Fruit fly (Drosophila melanogaster): ENCODE measurements around the gene CG12065.

CG12065 gene

dm6 chrX:8573744-8574484, at the start of gene CG12065 (continued):
- TF ChIP-seq CG7987 (GFP tag; optimal IDR thresholded peaks at IDR 0.05) (peak; percentile 52), CG17361 (GFP tag; IDR thresholded peaks at IDR 0.05) (peak; percentile 37; the same call in 1 of the 3 replicates), exex (tag; optimal IDR thresholded peaks at IDR 0.05) (peak; percentile 65), Sox102F (GFP tag; optimal IDR thresholded peaks at IDR 0.05) (peak; percentile 76), CG9437 (GFP tag; optimal IDR thresholded peaks at IDR 0.05) (no peak), CG16863 (GFP tag; optimal IDR thresholded peaks at IDR 0.05) (no peak), hkb (optimal IDR thresholded peaks at IDR 0.05) (no peak), hkb (GFP tag; IDR thresholded peaks at IDR 0.05) (peak; percentile 36; the same call in 1 of the 2 replicates), nmo (GFP tag; optimal IDR thresholded peaks at IDR 0.05) (peak; percentile 26), CG1792 (GFP tag; optimal IDR thresholded peaks at IDR 0.05) (no peak), CTCF (GFP tag; optimal IDR thresholded peaks at IDR 0.05) (peak; percentile 86), HmgD (GFP tag; optimal IDR thresholded peaks at IDR 0.05) (no peak), inv (GFP tag; IDR thresholded peaks at IDR 0.05; ENCODE audit: partially characterized antibody) (peak; percentile 10; the same call in 1 of the 2 replicates), CG4730 (GFP tag; IDR thresholded peaks at IDR 0.05) (no peak), CG6683 (GFP tag; optimal IDR thresholded peaks at IDR 0.05) (peak; percentile 37), chn (GFP tag; optimal IDR thresholded peaks at IDR 0.05) (no peak), kah (GFP tag; optimal IDR thresholded peaks at IDR 0.05) (no peak), CG6813 (GFP tag; optimal IDR thresholded peaks at IDR 0.05) (peak; percentile 69), sim (GFP tag; IDR thresholded peaks at IDR 0.05) (no peak), dan (GFP tag; IDR thresholded peaks at IDR 0.05) (no peak), Opbp (GFP tag; IDR thresholded peaks at IDR 0.05; ENCODE audit: partially characterized antibody) (peak; percentile 67; the same call in 1 of the 3 replicates), CG13775 (GFP tag; optimal IDR thresholded peaks at IDR 0.05) (no peak), twi (tag; optimal IDR thresholded peaks at IDR 0.05) (peak; percentile 41), CG8388 (GFP tag; optimal IDR thresholded peaks at IDR 0.05) (peak; percentile 54), CG15479 (GFP tag; optimal IDR thresholded peaks at IDR 0.05) (no peak), CG12391 (tag; optimal IDR thresholded peaks at IDR 0.05) (no peak), Deaf1 (tag; optimal IDR thresholded peaks at IDR 0.05) (no peak), CG11560 (tag; IDR thresholded peaks at IDR 0.05) (no peak), CG9797 (GFP tag; optimal IDR thresholded peaks at IDR 0.05) (peak; percentile 94), row (GFP tag; IDR thresholded peaks at IDR 0.05) (no peak), CG32767 (GFP tag; IDR thresholded peaks at IDR 0.05) (0 out of 2 replicates have a peak, but pooled peaks have one; percentile 11), CG3281 (GFP tag; optimal IDR thresholded peaks at IDR 0.05) (peak; percentile 42), sisA (GFP tag; IDR thresholded peaks at IDR 0.05) (no peak), bigmax (GFP tag; optimal IDR thresholded peaks at IDR 0.05) (no peak), CG8924 (tag; optimal IDR thresholded peaks at IDR 0.05) (no peak), CG1603 (tag; optimal IDR thresholded peaks at IDR 0.05) (peak; percentile 26), fd3F (GFP tag; optimal IDR thresholded peaks at IDR 0.05) (peak; percentile 73), tgo (GFP tag; IDR thresholded peaks at IDR 0.05) (no peak), CG8765 (GFP tag; IDR thresholded peaks at IDR 0.05) (no peak), CG8089 (GFP tag; optimal IDR thresholded peaks at IDR 0.05) (no peak), run (tag; optimal IDR thresholded peaks at IDR 0.05) (peak; percentile 51), Xbp1 (GFP tag; optimal IDR thresholded peaks at IDR 0.05) (no peak), Hr39 (optimal IDR thresholded peaks at IDR 0.05) (no peak), Tbp (GFP tag; optimal IDR thresholded peaks at IDR 0.05) (no peak), fru (optimal IDR thresholded peaks at IDR 0.05) (no peak), CG4707 (GFP tag; optimal IDR thresholded peaks at IDR 0.05) (peak; percentile 43), CG17359 (tag; optimal IDR thresholded peaks at IDR 0.05) (peak; percentile 68), Elba2 (GFP tag; optimal IDR thresholded peaks at IDR 0.05) (no peak), Poxn (GFP tag; IDR thresholded peaks at IDR 0.05) (no peak), Pdp1 (GFP tag; optimal IDR thresholded peaks at IDR 0.05) (peak in 1 of 2 experiments; percentile 26), CG12155 (GFP tag; optimal IDR thresholded peaks at IDR 0.05) (no peak)

Measured in whole organism, embryonic.